Fruit fly (Drosophila melanogaster) whole organism, embryonic: ENCODE data around the gene Evi5.

ENCODE experiments used
- Aef1 ChIP-seq: fragments of 200-800 bp; sonication (Bioruptor generic); IDR thresholded peaks from 3 replicates; pipeline ENCODE4 v1.3.6; 2022; ENCODE audit warnings: missing biosample characterization, missing genetic modification characterization
- Atf-2 ChIP-seq: fragments of 200-800 bp; sonication (Bioruptor generic); optimal IDR thresholded peaks from 2 replicates; lab custom pipeline; 2016; ENCODE audit warnings: missing biosample characterization, missing genetic modification characterization
- Atf3 ChIP-seq: fragments of 200-800 bp; sonication (Bioruptor generic); optimal IDR thresholded peaks from 3 replicates; lab custom pipeline; 2016; ENCODE audit warnings: missing biosample characterization, missing genetic modification characterization
- B-H2 ChIP-seq: fragments of 200-800 bp; sonication (Bioruptor generic); optimal IDR thresholded peaks from 2 replicates; lab custom pipeline; 2018; ENCODE audit warnings: missing biosample characterization, mild to moderate bottlenecking, missing genetic modification characterization
- BEAF-32 ChIP-seq: fragments of 200-800 bp; sonication (Bioruptor generic); optimal IDR thresholded peaks from 3 replicates; lab custom pipeline; 2017; ENCODE audit warnings: missing biosample characterization, missing genetic modification characterization, mild to moderate bottlenecking, moderate library complexity, missing genetic modification reagents
- BtbVII ChIP-seq: fragments of 200-800 bp; sonication (Bioruptor generic); optimal IDR thresholded peaks from 3 replicates; lab custom pipeline; 2017; ENCODE audit warnings: missing biosample characterization, mild to moderate bottlenecking, missing genetic modification characterization
- C15 ChIP-seq: fragments of 200-800 bp; sonication (Bioruptor generic); IDR thresholded peaks from 3 replicates; pipeline ENCODE4 v1.3.6; 2022; ENCODE audit warnings: missing biosample characterization, missing genetic modification characterization
- CG10147 ChIP-seq: fragments of 200-800 bp; sonication (Bioruptor generic); optimal IDR thresholded peaks from 2 replicates; lab custom pipeline; 2019; ENCODE audit warnings: missing biosample characterization, mild to moderate bottlenecking, missing genetic modification characterization, moderate library complexity
- CG10959 ChIP-seq: fragments of 200-800 bp; sonication (Bioruptor generic); IDR thresholded peaks from 2 replicates; pipeline ENCODE4 v1.3.6; 2022; ENCODE audit warnings: missing biosample characterization, missing genetic modification characterization
- CG11695 ChIP-seq: fragments of 200-800 bp; sonication (Bioruptor generic); IDR thresholded peaks from 3 replicates; pipeline ENCODE4 v1.3.6; 2022; ENCODE audit warnings: missing biosample characterization, missing genetic modification characterization
- CG12104 ChIP-seq: fragments of 200-800 bp; sonication (Bioruptor generic); optimal IDR thresholded peaks from 3 replicates; lab custom pipeline; 2016; ENCODE audit warnings: missing biosample characterization, missing genetic modification characterization
- CG13287 ChIP-seq: fragments of 200-800 bp; sonication (Bioruptor generic); IDR thresholded peaks from 2 replicates; pipeline ENCODE4 v1.3.6; 2022; ENCODE audit warnings: missing biosample characterization, missing genetic modification characterization; ENCODE audit not compliant: partially characterized antibody
- CG13424 ChIP-seq: fragments of 200-800 bp; sonication (Bioruptor generic); optimal IDR thresholded peaks from 2 replicates; lab custom pipeline; 2019; ENCODE audit warnings: missing biosample characterization, mild to moderate bottlenecking, missing genetic modification characterization, moderate library complexity
- CG17328 ChIP-seq: fragments of 200-800 bp; sonication (Bioruptor generic); IDR thresholded peaks from 2 replicates; pipeline ENCODE4 v1.3.6; 2022; ENCODE audit warnings: missing biosample characterization, missing genetic modification characterization
- CG18262 ChIP-seq: fragments of 200-800 bp; optimal IDR thresholded peaks from 3 replicates; lab custom pipeline; 2019; ENCODE audit warnings: missing biosample characterization, mild to moderate bottlenecking, missing genetic modification characterization, moderate library complexity
- CG31365 ChIP-seq: fragments of 200-800 bp; sonication (Bioruptor generic); optimal IDR thresholded peaks from 2 replicates; lab custom pipeline; 2018; ENCODE audit warnings: missing biosample characterization, mild to moderate bottlenecking, missing genetic modification characterization
- CG3847 ChIP-seq: fragments of 200-800 bp; sonication (Bioruptor generic); IDR thresholded peaks from 2 replicates; pipeline ENCODE4 v1.3.6; 2022; ENCODE audit warnings: missing biosample characterization, missing genetic modification characterization
- CG8089 ChIP-seq: fragments of 200-800 bp; sonication (Bioruptor generic); optimal IDR thresholded peaks from 3 replicates; lab custom pipeline; 2016; ENCODE audit warnings: missing biosample characterization, missing genetic modification characterization
- CG8290 ChIP-seq, 3 experiments: fragments of 200-800 bp; sonication (Bioruptor generic); optimal IDR thresholded peaks; 2 replicates each; lab custom pipeline; 2016 to 2019; ENCODE audit warnings: missing biosample characterization in 3 of 3, missing genetic modification characterization in 3 of 3, mild to moderate bottlenecking in 2 of 3, moderate library complexity in 1 of 3
- CG8478 ChIP-seq: fragments of >200 bp; optimal IDR thresholded peaks from 2 replicates; lab custom pipeline; 2018
- CG8924 ChIP-seq: fragments of 200-800 bp; optimal IDR thresholded peaks from 3 replicates; lab custom pipeline; 2019; ENCODE audit warnings: missing biosample characterization, mild to moderate bottlenecking, missing genetic modification characterization, moderate library complexity
- Dfd ChIP-seq, 2 experiments: fragments of >200 bp; optimal IDR thresholded peaks; 2 replicates each; lab custom pipeline; 2017; ENCODE audit warnings: missing biosample characterization in 2 of 2, missing genetic modification characterization in 2 of 2
- Dip3 ChIP-seq: fragments of 200-800 bp; sonication (Bioruptor generic); optimal IDR thresholded peaks from 3 replicates; lab custom pipeline; 2016; ENCODE audit warnings: missing biosample characterization, missing genetic modification characterization
- H15 ChIP-seq: fragments of 200-800 bp; sonication (Bioruptor generic); IDR thresholded peaks from 3 replicates; pipeline ENCODE4 v1.3.6; 2022; ENCODE audit warnings: missing biosample characterization, missing genetic modification characterization
- Hey ChIP-seq: fragments of 200-800 bp; sonication (Bioruptor generic); optimal IDR thresholded peaks from 3 replicates; lab custom pipeline; 2018; ENCODE audit warnings: missing biosample characterization, mild to moderate bottlenecking, missing genetic modification characterization
- Lhr ChIP-seq: fragments of 200-800 bp; sonication (Bioruptor generic); optimal IDR thresholded peaks from 3 replicates; lab custom pipeline; 2017; ENCODE audit warnings: mild to moderate bottlenecking, missing biosample characterization, missing genetic modification reagents, missing genetic modification characterization
- Meics ChIP-seq: fragments of 200-800 bp; sonication (Bioruptor generic); optimal IDR thresholded peaks from 2 replicates; lab custom pipeline; 2017; ENCODE audit warnings: missing biosample characterization, mild to moderate bottlenecking, missing genetic modification characterization
- Nf-YB ChIP-seq: fragments of 200-800 bp; sonication (Bioruptor generic); optimal IDR thresholded peaks from 3 replicates; lab custom pipeline; 2019; ENCODE audit warnings: missing biosample characterization, mild to moderate bottlenecking, missing genetic modification characterization, moderate library complexity
- Vsx1 ChIP-seq: fragments of 200-800 bp; sonication (Bioruptor generic); optimal IDR thresholded peaks from 2 replicates; lab custom pipeline; 2017; ENCODE audit warnings: missing biosample characterization, mild to moderate bottlenecking, missing genetic modification characterization, missing genetic modification reagents
- amos ChIP-seq: fragments of 200-800 bp; sonication (Bioruptor generic); IDR thresholded peaks from 2 replicates; pipeline ENCODE4 v1.3.6; 2022; ENCODE audit warnings: missing biosample characterization, missing genetic modification characterization; ENCODE audit not compliant: partially characterized antibody
- bbx ChIP-seq: fragments of 200-800 bp; sonication (Bioruptor generic); IDR thresholded peaks from 2 replicates; pipeline ENCODE4 v1.3.6; 2022; ENCODE audit warnings: missing biosample characterization, missing genetic modification characterization; ENCODE audit not compliant: partially characterized antibody
- crc ChIP-seq: fragments of 200-800 bp; sonication (Bioruptor generic); optimal IDR thresholded peaks from 2 replicates; lab custom pipeline; 2016; ENCODE audit warnings: missing biosample characterization, missing genetic modification characterization
- dmrt99B ChIP-seq: fragments of 200-800 bp; sonication (Bioruptor generic); optimal IDR thresholded peaks from 2 replicates; lab custom pipeline; 2018; ENCODE audit warnings: missing biosample characterization, mild to moderate bottlenecking, missing genetic modification characterization, moderate library complexity
- ewg ChIP-seq: fragments of 200-800 bp; sonication (Bioruptor generic); optimal IDR thresholded peaks from 3 replicates; lab custom pipeline; 2017; ENCODE audit warnings: mild to moderate bottlenecking, missing biosample characterization, missing genetic modification reagents, missing genetic modification characterization
- fd102C ChIP-seq: fragments of 200-800 bp; sonication (Bioruptor generic); optimal IDR thresholded peaks from 2 replicates; lab custom pipeline; 2018; ENCODE audit warnings: missing biosample characterization, mild to moderate bottlenecking, missing genetic modification characterization, moderate library complexity
- kah ChIP-seq: fragments of 200-800 bp; sonication (Bioruptor generic); optimal IDR thresholded peaks from 2 replicates; lab custom pipeline; 2018; ENCODE audit warnings: missing biosample characterization, mild to moderate bottlenecking, missing genetic modification characterization
- kay ChIP-seq: fragments of 200-800 bp; sonication (Bioruptor generic); optimal IDR thresholded peaks from 2 replicates; lab custom pipeline; 2016; ENCODE audit warnings: missing biosample characterization, missing genetic modification characterization
- kni ChIP-seq: fragments of 200-800 bp; sonication (Bioruptor generic); optimal IDR thresholded peaks from 3 replicates; lab custom pipeline; 2017; ENCODE audit warnings: mild to moderate bottlenecking, missing biosample characterization, missing genetic modification reagents, missing genetic modification characterization
- mirr ChIP-seq: fragments of 200-800 bp; sonication (Bioruptor generic); optimal IDR thresholded peaks from 3 replicates; lab custom pipeline; 2018; ENCODE audit warnings: missing biosample characterization, mild to moderate bottlenecking, missing genetic modification characterization
- nerfin-1 ChIP-seq: fragments of 200-800 bp; sonication (Bioruptor generic); optimal IDR thresholded peaks from 3 replicates; lab custom pipeline; 2019; ENCODE audit warnings: missing biosample characterization, mild to moderate bottlenecking, missing genetic modification characterization, moderate library complexity
- nerfin-2 ChIP-seq: fragments of 200-800 bp; sonication (Bioruptor generic); IDR thresholded peaks from 2 replicates; pipeline ENCODE4 v1.3.6; 2022; ENCODE audit warnings: missing biosample characterization, missing genetic modification characterization; ENCODE audit not compliant: partially characterized antibody
- pho ChIP-seq: fragments of 200-800 bp; sonication (Bioruptor generic); optimal IDR thresholded peaks from 2 replicates; lab custom pipeline; 2016; ENCODE audit warnings: missing biosample characterization, missing genetic modification characterization
- pros ChIP-seq: fragments of 200-800 bp; sonication (Bioruptor generic); optimal IDR thresholded peaks from 3 replicates; lab custom pipeline; 2019; ENCODE audit warnings: missing biosample characterization, mild to moderate bottlenecking, missing genetic modification characterization, moderate library complexity
- salm ChIP-seq: fragments of 200-800 bp; sonication (Bioruptor generic); optimal IDR thresholded peaks from 2 replicates; lab custom pipeline; 2018; ENCODE audit warnings: missing biosample characterization, mild to moderate bottlenecking, missing genetic modification characterization
- shn ChIP-seq: fragments of 200-800 bp; sonication (Bioruptor generic); optimal IDR thresholded peaks from 3 replicates; lab custom pipeline; 2016; ENCODE audit warnings: missing biosample characterization, missing genetic modification characterization
- sisA ChIP-seq: fragments of 200-800 bp; sonication (Bioruptor generic); IDR thresholded peaks from 2 replicates; pipeline ENCODE4 v1.3.6; 2022; ENCODE audit warnings: missing biosample characterization, missing genetic modification characterization
- sna ChIP-seq: fragments of 200-800 bp; sonication (Bioruptor generic); IDR thresholded peaks from 2 replicates; pipeline ENCODE4 v1.3.6; 2022; ENCODE audit warnings: missing biosample characterization, missing genetic modification characterization; ENCODE audit not compliant: partially characterized antibody
- tap ChIP-seq: fragments of 200-800 bp; optimal IDR thresholded peaks from 3 replicates; lab custom pipeline; 2019; ENCODE audit warnings: missing biosample characterization, mild to moderate bottlenecking, missing genetic modification characterization, moderate library complexity
- tgo ChIP-seq: fragments of 200-800 bp; sonication (Bioruptor generic); IDR thresholded peaks from 3 replicates; pipeline ENCODE4 v1.3.6; 2022; ENCODE audit warnings: missing biosample characterization, missing genetic modification characterization
- vfl ChIP-seq: fragments of 200-800 bp; sonication (Bioruptor generic); optimal IDR thresholded peaks from 2 replicates; lab custom pipeline; 2016; ENCODE audit warnings: missing biosample characterization, missing genetic modification characterization

Evi5 gene

dm6 chrX:11384023-11384444 is 70.2 kb downstream of the Evi5 start (continued):
- TF ChIP-seq vfl (GFP tag; lab: Kevin White, UChicago), result peak; percentile 47
- TF ChIP-seq tgo (GFP tag; lab: Robert Waterston, UW), result peak; percentile 79
- no peak for TF ChIP-seq Lhr (GFP tag; lab: Kevin White, UChicago)
- TF ChIP-seq amos (GFP tag; lab: Robert Waterston, UW), result no peak
- TF ChIP-seq CG31365, result no peak
- TF ChIP-seq CG17328 (GFP tag; lab: Robert Waterston, UW), result peak; percentile 44; the same call in 1 of the 2 replicates
- peak; percentile 68 for TF ChIP-seq CG10147 (GFP tag; lab: Kevin White, UChicago)
- TF ChIP-seq Nf-YB, result no peak
- no peak for TF ChIP-seq fd102C
- no peak for TF ChIP-seq nerfin-1 (tag; lab: Kevin White, UChicago)
- peak; percentile 77 for TF ChIP-seq Aef1 (GFP tag; lab: Robert Waterston, UW)
- peak; percentile 72 for TF ChIP-seq CG3847
- TF ChIP-seq BEAF-32 (GFP tag; lab: Kevin White, UChicago), result no peak
- TF ChIP-seq CG13287, result no peak
- peak; percentile 56 for TF ChIP-seq pho
- peak; percentile 2 for TF ChIP-seq kah (GFP tag; lab: Kevin White, UChicago)
- TF ChIP-seq CG11695 (GFP tag; lab: Robert Waterston, UW), result peak; percentile 72; the same call in 2 of the 3 replicates
- TF ChIP-seq BtbVII (GFP tag; lab: Kevin White, UChicago), result peak; percentile 73
- peak; percentile 58 for TF ChIP-seq B-H2 (GFP tag; lab: Kevin White, UChicago)
- TF ChIP-seq dmrt99B (tag; lab: Kevin White, UChicago), result peak; percentile 76
- TF ChIP-seq bbx, result no peak
- no peak for TF ChIP-seq Dfd (GFP tag; optimal IDR thresholded peaks at IDR 0.05; lab: Kevin White, UChicago)
- TF ChIP-seq sna, result no peak
- no peak for TF ChIP-seq CG8478
- peak; percentile 71 for TF ChIP-seq Dip3 (GFP tag; lab: Kevin White, UChicago)
- peak; percentile 57; the same call in 1 of the 3 replicates for TF ChIP-seq H15
- TF ChIP-seq Hey (tag; lab: Kevin White, UChicago), result no peak
- TF ChIP-seq nerfin-2 (GFP tag; lab: Robert Waterston, UW), result no peak
- no peak for TF ChIP-seq CG8089 (GFP tag; lab: Kevin White, UChicago)
- no peak for TF ChIP-seq CG8290 (GFP tag; optimal IDR thresholded peaks at IDR 0.05; lab: Kevin White, UChicago)
- peak in 1 of 2 experiments; percentile 47 for TF ChIP-seq CG8290 (tag; optimal IDR thresholded peaks at IDR 0.05; lab: Kevin White, UChicago)
- TF ChIP-seq kni (GFP tag; lab: Kevin White, UChicago), result no peak
- TF ChIP-seq crc (GFP tag; lab: Kevin White, UChicago), result peak; percentile 10
- no peak for TF ChIP-seq Vsx1 (GFP tag; lab: Kevin White, UChicago)
- no peak for TF ChIP-seq Atf3 (GFP tag; lab: Kevin White, UChicago)
- TF ChIP-seq Atf-2 (GFP tag; lab: Kevin White, UChicago), result peak; percentile 22
- peak; percentile 86 for TF ChIP-seq Meics
- peak; percentile 27 for TF ChIP-seq CG18262 (tag; lab: Kevin White, UChicago)
- TF ChIP-seq shn (GFP tag; lab: Kevin White, UChicago), result no peak
- peak; percentile 16 for TF ChIP-seq tap (tag; lab: Kevin White, UChicago)
- TF ChIP-seq CG12104 (GFP tag; lab: Kevin White, UChicago), result no peak
- no peak for TF ChIP-seq CG10959 (GFP tag; lab: Robert Waterston, UW)
- no peak for TF ChIP-seq pros (GFP tag; lab: Kevin White, UChicago)
- no peak for TF ChIP-seq salm (tag; lab: Kevin White, UChicago)
- TF ChIP-seq C15, result 0 out of 3 replicates have a peak, but pooled peaks have one; percentile 49
- peak; percentile 8 for TF ChIP-seq mirr (GFP tag; lab: Kevin White, UChicago)
- peak; percentile 61 for TF ChIP-seq CG8924
- peak; percentile 78 for TF ChIP-seq sisA (GFP tag; lab: Robert Waterston, UW)
- TF ChIP-seq CG13424 (tag; lab: Kevin White, UChicago), result peak; percentile 69
- TF ChIP-seq kay (GFP tag; lab: Kevin White, UChicago), result peak; percentile 55
- TF ChIP-seq ewg (GFP tag; lab: Kevin White, UChicago), result peak; percentile 81
